Worm (Caenorhabditis elegans) whole organism, midembryonic: ENCODE data around the gene scl-11.

Experiments used
- T22C8.4 ChIP-seq: fragments of 200-800 bp; sonication (Bioruptor generic); IDR thresholded peaks from 2 replicates; pipeline ENCODE4 v1.3.6; 2022; ENCODE audit warnings: missing genetic modification characterization, missing compliant biosample characterization
- cog-1 ChIP-seq: sonication (generic microtip); optimal IDR thresholded peaks from 2 replicates; lab custom pipeline; 2016; ENCODE audit warnings: missing genetic modification characterization, missing compliant biosample characterization
- flt-1 ChIP-seq: fragments of 200-800 bp; sonication (Bioruptor generic); IDR thresholded peaks from 2 replicates; pipeline ENCODE4 v1.3.6; 2022; ENCODE audit warnings: missing genetic modification characterization, missing compliant biosample characterization
- klf-2 ChIP-seq: fragments of 200-800 bp; sonication (Bioruptor generic); conservative IDR thresholded peaks from 2 replicates; pipeline ENCODE4 v1.3.6; 2022; ENCODE audit warnings: missing genetic modification reagents, missing genetic modification characterization, missing compliant biosample characterization
- med-1 ChIP-seq: sonication (generic microtip); optimal IDR thresholded peaks from 2 replicates; lab custom pipeline; 2017; ENCODE audit warnings: missing genetic modification characterization, mild to moderate bottlenecking, missing compliant biosample characterization, antibody characterized with exemption, missing genetic modification reagents; ENCODE audit not compliant: insufficient read depth
- ref-1 ChIP-seq: fragments of 200-800 bp; sonication (Bioruptor generic); conservative IDR thresholded peaks from 2 replicates; pipeline ENCODE4 v1.3.6; 2022; ENCODE audit warnings: missing genetic modification reagents, missing genetic modification characterization, missing compliant biosample characterization
- tab-1 ChIP-seq: fragments of 200-800 bp; sonication (Bioruptor generic); IDR thresholded peaks from 2 replicates; pipeline ENCODE4 v1.3.6; 2022; ENCODE audit warnings: missing genetic modification characterization, missing compliant biosample characterization
- ztf-23 ChIP-seq: fragments of 200-800 bp; sonication (Bioruptor generic); IDR thresholded peaks from 2 replicates; pipeline ENCODE4 v1.3.6; 2022; ENCODE audit warnings: missing genetic modification reagents, missing genetic modification characterization, missing compliant biosample characterization
- ztf-29 ChIP-seq: fragments of 200-800 bp; sonication (Bioruptor generic); IDR thresholded peaks from 2 replicates; pipeline ENCODE4 v1.3.6; 2022; ENCODE audit warnings: missing genetic modification reagents, missing genetic modification characterization, missing compliant biosample characterization

ce11 chrIV:13082106-13082505 is 30.9 kb downstream of the scl-11 start:
- TF ChIP-seq T22C8.4 (GFP tag; lab: Robert Waterston, UW) (no peak), cog-1 (tag; lab: Kevin White, UChicago) (no peak), ref-1 (no peak), ztf-29 (GFP tag; lab: Robert Waterston, UW) (no peak), ztf-23 (GFP tag; lab: Robert Waterston, UW) (no peak), flt-1 (GFP tag; lab: Robert Waterston, UW) (no peak), med-1 (no peak), tab-1 (no peak), klf-2 (GFP tag; lab: Robert Waterston, UW) (no peak)
